Fruit fly (Drosophila melanogaster): Measurements from ENCODE around the gene emb.
A peak's percentile ranks its signal among the peaks of the same experiment; 100 is the strongest.

DNA sequence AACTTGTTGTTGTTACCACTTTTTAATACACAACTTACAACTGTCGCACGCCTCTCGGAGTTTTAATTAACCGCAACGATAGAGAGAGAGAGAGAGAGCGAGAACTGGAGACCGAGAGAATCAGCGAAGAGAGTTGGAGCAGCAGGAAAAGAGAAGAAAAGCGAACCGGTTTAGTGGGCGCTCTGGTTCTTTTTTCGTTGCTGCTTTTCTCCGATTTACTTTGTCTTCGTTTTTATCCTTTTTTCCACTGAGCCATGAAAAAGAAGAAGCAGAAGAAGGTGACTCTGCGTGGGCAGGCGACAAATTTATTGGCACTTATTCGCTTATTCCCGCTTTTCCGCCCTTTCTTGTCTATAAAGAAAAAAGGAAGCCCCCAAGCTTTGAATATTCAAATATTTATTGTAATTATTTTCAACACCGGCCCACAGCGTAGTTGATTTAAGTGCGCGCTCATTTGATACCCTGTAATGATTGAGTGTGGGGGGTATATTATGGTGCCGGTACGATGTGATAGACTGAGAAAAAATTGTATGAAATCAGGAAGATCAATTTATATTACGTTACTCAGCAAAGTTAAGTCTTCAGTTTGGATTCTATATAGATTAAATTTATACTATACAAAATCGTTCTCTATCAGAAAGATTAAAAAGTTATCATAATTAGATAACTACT, 17.0 kb downstream of the emb start:
- TF ChIP-seq ey (GFP tag; optimal IDR thresholded peaks at IDR 0.05) (no peak), lola (GFP tag; optimal IDR thresholded peaks at IDR 0.05) (no peak), Abd-B (GFP tag; optimal IDR thresholded peaks at IDR 0.05) (no peak), Vsx2 (GFP tag; optimal IDR thresholded peaks at IDR 0.05; ENCODE audit: partially characterized antibody) (peak; percentile 76), h (GFP tag; optimal IDR thresholded peaks at IDR 0.05) (no peak), pan (optimal IDR thresholded peaks at IDR 0.05) (no peak), OdsH (GFP tag; optimal IDR thresholded peaks at IDR 0.05) (no peak), Sp1 (GFP tag; optimal IDR thresholded peaks at IDR 0.05) (no peak), Mio (GFP tag; optimal IDR thresholded peaks at IDR 0.05) (no peak), tai (GFP tag; optimal IDR thresholded peaks at IDR 0.05) (no peak), usp (GFP tag; optimal IDR thresholded peaks at IDR 0.05) (no peak)
